Worm (Caenorhabditis elegans): ENCODE data around the gene ugt-65.

- TF ChIP-seq ZK546.5 (tag; optimal IDR thresholded peaks at IDR 0.05) (no peak), lin-13 (GFP tag; optimal IDR thresholded peaks at IDR 0.05) (no peak), skn-1 (tag; optimal IDR thresholded peaks at IDR 0.05) (no peak), mab-5 (tag; optimal IDR thresholded peaks at IDR 0.05) (no peak), nhr-12 (tag; optimal IDR thresholded peaks at IDR 0.05) (no peak), nhr-23 (tag; optimal IDR thresholded peaks at IDR 0.05) (no peak), fos-1 (tag; optimal IDR thresholded peaks at IDR 0.05) (no peak), ceh-82 (tag; optimal IDR thresholded peaks at IDR 0.05) (no peak), ztf-11 (tag; optimal IDR thresholded peaks at IDR 0.05) (no peak), elt-3 (tag; optimal IDR thresholded peaks at IDR 0.05) (no peak), aly-2 (tag; optimal IDR thresholded peaks at IDR 0.05) (no peak), mdl-1 (tag; optimal IDR thresholded peaks at IDR 0.05) (no peak), lin-39 (tag; optimal IDR thresholded peaks at IDR 0.05) (no peak), nhr-11 (tag; optimal IDR thresholded peaks at IDR 0.05) (no peak)
Measured at ce11 chrIV:12376021-12376420, 44.5 kb upstream of the ugt-65 start, which contains the start of gene atz-1.

All from whole organism, L2 larva.